Worm (Caenorhabditis elegans) whole organism, L3 larva: Measurements from ENCODE around the gene fbxb-79.

ENCODE experiments used
- ZK546.5 ChIP-seq: sonication (generic microtip); optimal IDR thresholded peaks from 2 replicates; lab custom pipeline; 2017; ENCODE audit warnings: missing biosample characterization, missing genetic modification characterization
- ama-1 ChIP-seq: fragments of 150-350 bp; optimal IDR thresholded peaks from 2 replicates; lab custom pipeline; 2018
- ceh-16 ChIP-seq: sonication (generic microtip); optimal IDR thresholded peaks from 2 replicates; lab custom pipeline; 2017; ENCODE audit warnings: missing biosample characterization, missing genetic modification characterization
- ceh-82 ChIP-seq: fragments of 150-350 bp; optimal IDR thresholded peaks from 2 replicates; lab custom pipeline; 2014; ENCODE audit warnings: missing biosample characterization, missing genetic modification characterization
- ceh-9 ChIP-seq: sonication (generic microtip); optimal IDR thresholded peaks from 2 replicates; lab custom pipeline; 2018; ENCODE audit warnings: missing biosample characterization, missing genetic modification characterization
- egl-27 ChIP-seq: sonication (generic microtip); optimal IDR thresholded peaks from 4 replicates; lab custom pipeline; 2017; ENCODE audit warnings: missing biosample characterization, missing genetic modification reagents, missing genetic modification characterization
- elt-1 ChIP-seq: fragments of 150-350 bp; optimal IDR thresholded peaks from 2 replicates; lab custom pipeline; 2014; ENCODE audit warnings: missing biosample characterization, missing genetic modification characterization
- elt-2 ChIP-seq: sonication (generic microtip); optimal IDR thresholded peaks from 2 replicates; lab custom pipeline; 2016; ENCODE audit warnings: missing genetic modification reagents, mild to moderate bottlenecking, missing genetic modification characterization, missing compliant biosample characterization
- elt-3 ChIP-seq, 3 experiments: fragments of 150-350 bp in 1 of 3; sonication (generic microtip) in 2 of 3; optimal IDR thresholded peaks; 2 replicates in 2 of 3; 4 replicates in 1 of 3; lab custom pipeline; 2014 to 2017; ENCODE audit warnings: missing biosample characterization in 3 of 3, missing genetic modification characterization in 3 of 3
- eor-1 ChIP-seq, 2 experiments: fragments of 150-350 bp; optimal IDR thresholded peaks; 2 replicates each; lab custom pipeline; 2014 to 2018; ENCODE audit warnings: missing biosample characterization in 2 of 2, missing genetic modification characterization in 2 of 2
- fkh-10 ChIP-seq: sonication (generic microtip); optimal IDR thresholded peaks from 2 replicates; lab custom pipeline; 2017; ENCODE audit warnings: missing biosample characterization, missing genetic modification reagents, missing genetic modification characterization
- fkh-2 ChIP-seq: fragments of 150-350 bp; optimal IDR thresholded peaks from 2 replicates; lab custom pipeline; 2014; ENCODE audit warnings: missing biosample characterization, missing genetic modification reagents, missing genetic modification characterization
- fos-1 ChIP-seq: fragments of 150-350 bp; optimal IDR thresholded peaks from 2 replicates; lab custom pipeline; 2014; ENCODE audit warnings: missing biosample characterization, missing genetic modification characterization
- hmg-11 ChIP-seq: sonication (generic microtip); optimal IDR thresholded peaks from 2 replicates; lab custom pipeline; 2016; ENCODE audit warnings: missing genetic modification characterization, missing compliant biosample characterization
- jun-1 ChIP-seq: fragments of 150-350 bp; optimal IDR thresholded peaks from 2 replicates; lab custom pipeline; 2014; ENCODE audit warnings: missing biosample characterization, missing genetic modification reagents, missing genetic modification characterization
- lin-15B ChIP-seq: fragments of 150-350 bp; optimal IDR thresholded peaks from 2 replicates; lab custom pipeline; 2014; ENCODE audit warnings: missing biosample characterization, missing genetic modification characterization
- mdl-1 ChIP-seq: fragments of 150-350 bp; optimal IDR thresholded peaks from 2 replicates; lab custom pipeline; 2014; ENCODE audit warnings: missing biosample characterization, missing genetic modification characterization
- mml-1 ChIP-seq: fragments of 150-350 bp; sonication (generic microtip); optimal IDR thresholded peaks from 3 replicates; lab custom pipeline; 2014; ENCODE audit warnings: missing biosample characterization, missing genetic modification characterization
- nfya-1 ChIP-seq: sonication (generic microtip); optimal IDR thresholded peaks from 2 replicates; lab custom pipeline; 2017; ENCODE audit warnings: missing genetic modification characterization, mild to moderate bottlenecking, missing compliant biosample characterization, antibody characterized with exemption, moderate library complexity; ENCODE audit not compliant: insufficient read depth
- nhr-11 ChIP-seq: fragments of 150-350 bp; optimal IDR thresholded peaks from 2 replicates; lab custom pipeline; 2014; ENCODE audit warnings: missing biosample characterization, missing genetic modification characterization
- nhr-12 ChIP-seq: fragments of 150-350 bp; optimal IDR thresholded peaks from 2 replicates; lab custom pipeline; 2014; ENCODE audit warnings: missing biosample characterization, missing genetic modification characterization
- nhr-237 ChIP-seq: fragments of 150-350 bp; optimal IDR thresholded peaks from 2 replicates; lab custom pipeline; 2014; ENCODE audit warnings: missing biosample characterization, missing genetic modification characterization
- nhr-25 ChIP-seq: sonication (generic microtip); optimal IDR thresholded peaks from 2 replicates; lab custom pipeline; 2017; ENCODE audit warnings: missing biosample characterization, missing genetic modification characterization
- nhr-28 ChIP-seq: fragments of 150-350 bp; optimal IDR thresholded peaks from 2 replicates; lab custom pipeline; 2014; ENCODE audit warnings: missing biosample characterization, missing genetic modification characterization
- nhr-43 ChIP-seq: sonication (generic microtip); optimal IDR thresholded peaks from 2 replicates; lab custom pipeline; 2016; ENCODE audit warnings: mild to moderate bottlenecking, missing genetic modification characterization, missing compliant biosample characterization; ENCODE audit not compliant: poor library complexity, severe bottlenecking
- nhr-67 ChIP-seq: fragments of 150-350 bp; optimal IDR thresholded peaks from 2 replicates; lab custom pipeline; 2014; ENCODE audit warnings: missing biosample characterization, missing genetic modification characterization
- nhr-76 ChIP-seq: fragments of 150-350 bp; sonication (generic microtip); optimal IDR thresholded peaks from 5 replicates; lab custom pipeline; 2014; ENCODE audit warnings: missing biosample characterization, missing genetic modification characterization
- nhr-77 ChIP-seq: fragments of 150-350 bp; optimal IDR thresholded peaks from 2 replicates; lab custom pipeline; 2014; ENCODE audit warnings: missing biosample characterization, missing genetic modification characterization
- sea-2 ChIP-seq: fragments of 150-350 bp; sonication (generic microtip); optimal IDR thresholded peaks from 4 replicates; lab custom pipeline; 2014; ENCODE audit warnings: missing biosample characterization, missing genetic modification reagents, missing genetic modification characterization
- snpc-4 ChIP-seq: fragments of 150-350 bp; optimal IDR thresholded peaks from 2 replicates; lab custom pipeline; 2014; ENCODE audit warnings: missing biosample characterization, missing genetic modification characterization
- tbx-2 ChIP-seq: sonication (generic microtip); optimal IDR thresholded peaks from 2 replicates; lab custom pipeline; 2016; ENCODE audit warnings: mild to moderate bottlenecking, missing genetic modification characterization, missing compliant biosample characterization
- unc-39 ChIP-seq: sonication (generic microtip); optimal IDR thresholded peaks from 4 replicates; lab custom pipeline; 2017; ENCODE audit warnings: missing biosample characterization, missing genetic modification characterization
- unc-62 ChIP-seq: fragments of 150-350 bp; sonication (generic microtip); optimal IDR thresholded peaks from 4 replicates; lab custom pipeline; 2014; ENCODE audit warnings: missing biosample characterization, missing genetic modification reagents, missing genetic modification characterization
- ztf-11 ChIP-seq: fragments of 150-350 bp; optimal IDR thresholded peaks from 2 replicates; lab custom pipeline; 2014; ENCODE audit warnings: missing biosample characterization, missing genetic modification characterization
- ztf-4 ChIP-seq: fragments of 150-350 bp; optimal IDR thresholded peaks from 2 replicates; lab custom pipeline; 2014; ENCODE audit warnings: missing biosample characterization, missing genetic modification characterization

fbxb-79 gene

ce11 chrIV:11160707-11161106 is 28.6 kb downstream of the fbxb-79 start, which contains the start of gene C08F8.15:
C08F8.15 (minus strand) TSS chrIV:11160807.
- TF ChIP-seq eor-1 (tag; optimal IDR thresholded peaks at IDR 0.05; lab: Kevin White, UChicago), result no peak
- TF ChIP-seq elt-3 (tag; optimal IDR thresholded peaks at IDR 0.05; lab: Kevin White, UChicago), result no peak
- no peak for TF ChIP-seq elt-2 (tag; lab: Kevin White, UChicago)
- no peak for TF ChIP-seq ceh-82 (tag; lab: Kevin White, UChicago)
- no peak for TF ChIP-seq ceh-9
- no peak for TF ChIP-seq snpc-4 (tag; lab: Kevin White, UChicago)
- no peak for TF ChIP-seq fkh-10 (GFP tag; lab: Kevin White, UChicago)
- no peak for TF ChIP-seq egl-27
- TF ChIP-seq elt-1 (tag; lab: Kevin White, UChicago), result no peak
- TF ChIP-seq nhr-67 (tag; lab: Kevin White, UChicago), result no peak
- TF ChIP-seq nhr-237 (tag; lab: Kevin White, UChicago), result no peak
- no peak for TF ChIP-seq nhr-76 (tag; lab: Kevin White, UChicago)
- TF ChIP-seq fkh-2 (tag; lab: Kevin White, UChicago), result no peak

- TF ChIP-seq nhr-76 (tag; lab: Kevin White, UChicago) (no peak), fos-1 (tag; lab: Kevin White, UChicago) (no peak), elt-1 (tag; lab: Kevin White, UChicago) (no peak), mdl-1 (no peak), nhr-43 (tag; lab: Kevin White, UChicago) (no peak), nfya-1 (tag; lab: Kevin White, UChicago) (no peak), ama-1 (lab: Kevin White, UChicago) (no peak), nhr-77 (tag; lab: Kevin White, UChicago) (no peak), lin-15B (tag; lab: Kevin White, UChicago) (no peak), ceh-82 (tag; lab: Kevin White, UChicago) (no peak), hmg-11 (tag; lab: Kevin White, UChicago) (no peak), ceh-9 (no peak), nhr-25 (tag; lab: Kevin White, UChicago) (no peak), nhr-11 (tag; lab: Kevin White, UChicago) (no peak), fkh-2 (tag; lab: Kevin White, UChicago) (no peak), sea-2 (GFP tag; lab: Kevin White, UChicago) (no peak)
Measured at ce11 chrIV:11159886-11160285, 29.4 kb downstream of the fbxb-79 start, which contains the start of gene mboa-4. mboa-4 (minus strand) TSS chrIV:11159986.

ce11 chrIV:11156526-11156925 is 32.8 kb downstream of the fbxb-79 start:
- TF ChIP-seq ztf-11 (tag; lab: Kevin White, UChicago), result no peak
- TF ChIP-seq fkh-10 (GFP tag; lab: Kevin White, UChicago), result no peak
- no peak for TF ChIP-seq mdl-1
- TF ChIP-seq hmg-11 (tag; lab: Kevin White, UChicago), result no peak
- TF ChIP-seq fkh-2 (tag; lab: Kevin White, UChicago), result no peak
- TF ChIP-seq, all 47 proteins: peak for 0

ce11 chrIV:11154425-11155114 is 34.7 kb downstream of the fbxb-79 start, which contains the start of gene C08F8.3:
C08F8.3 (plus strand) TSS chrIV:11155044.
- peak; percentile 67 for TF ChIP-seq nfya-1 (tag; lab: Kevin White, UChicago)

ce11 chrIV:11150844-11151243 is 38.5 kb downstream of the fbxb-79 start, which contains the start of gene C08F8.2:
C08F8.2 (plus strand) TSS chrIV:11150997.
- TF ChIP-seq ama-1 (lab: Kevin White, UChicago) (peak; percentile 53), ceh-9 (no peak), fkh-2 (tag; lab: Kevin White, UChicago) (no peak), ZK546.5 (tag; lab: Kevin White, UChicago) (no peak), mml-1 (no peak)

- peak; percentile 82 for TF ChIP-seq snpc-4 (tag; lab: Kevin White, UChicago)
- peak; percentile 43 for TF ChIP-seq ceh-82 (tag; lab: Kevin White, UChicago)
- TF ChIP-seq elt-1 (tag; lab: Kevin White, UChicago), result peak; percentile 32
- TF ChIP-seq nhr-76 (tag; lab: Kevin White, UChicago), result peak; percentile 50
- TF ChIP-seq elt-3 (tag; optimal IDR thresholded peaks at IDR 0.05; lab: Kevin White, UChicago), result peak in 1 of 3 experiments; percentile 66
- TF ChIP-seq ama-1 (lab: Kevin White, UChicago), result peak; percentile 67
- TF ChIP-seq nhr-28 (tag; lab: Kevin White, UChicago), result no peak
- peak; percentile 88 for TF ChIP-seq jun-1 (tag; lab: Kevin White, UChicago)
- TF ChIP-seq nhr-67 (tag; lab: Kevin White, UChicago), result no peak
- peak; percentile 1 for TF ChIP-seq sea-2 (GFP tag; lab: Kevin White, UChicago)
- no peak for TF ChIP-seq fkh-2 (tag; lab: Kevin White, UChicago)
- TF ChIP-seq ztf-11 (tag; lab: Kevin White, UChicago), result no peak
- TF ChIP-seq ztf-4 (tag; lab: Kevin White, UChicago), result peak; percentile 63
- TF ChIP-seq ZK546.5 (tag; lab: Kevin White, UChicago), result peak; percentile 99
- TF ChIP-seq nhr-12 (tag; lab: Kevin White, UChicago), result no peak
- peak; percentile 40 for TF ChIP-seq nhr-77 (tag; lab: Kevin White, UChicago)
- peak; percentile 49 for TF ChIP-seq ceh-16 (tag; lab: Kevin White, UChicago)
- TF ChIP-seq hmg-11 (tag; lab: Kevin White, UChicago), result peak; percentile 76
- no peak for TF ChIP-seq unc-62 (GFP tag; lab: Kevin White, UChicago)
- TF ChIP-seq elt-2 (tag; lab: Kevin White, UChicago), result peak; percentile 87
- peak; percentile 81 for TF ChIP-seq tbx-2 (tag; lab: Kevin White, UChicago)
- TF ChIP-seq fos-1 (tag; lab: Kevin White, UChicago), result no peak
- TF ChIP-seq nhr-237 (tag; lab: Kevin White, UChicago), result no peak
- TF ChIP-seq eor-1 (tag; optimal IDR thresholded peaks at IDR 0.05; lab: Kevin White, UChicago), result no peak
- TF ChIP-seq fkh-10 (GFP tag; lab: Kevin White, UChicago), result peak; percentile 60
- TF ChIP-seq unc-39, result no peak
Measured at ce11 chrIV:11149454-11150163, 39.7 kb downstream of the fbxb-79 start, which contains the start of the genes F01G4.6 and pfd-1. F01G4.6 (minus strand) TSS chrIV:11149504. pfd-1 (plus strand) TSS chrIV:11150113.
